Worm (Caenorhabditis elegans) whole organism, L1 larva: Measurements from ENCODE around the gene oma-1.

Source experiments
- C16A3.4 ChIP-seq: fragments of 150-350 bp; optimal IDR thresholded peaks from 2 replicates; lab custom pipeline; 2014; ENCODE audit warnings: missing biosample characterization, missing genetic modification characterization
- alr-1 ChIP-seq: fragments of 200-800 bp; sonication (Bioruptor generic); optimal IDR thresholded peaks from 2 replicates; lab custom pipeline; 2018; ENCODE audit warnings: borderline replicate concordance, mild to moderate bottlenecking, missing genetic modification characterization, missing compliant biosample characterization
- aly-2 ChIP-seq: fragments of 150-350 bp; optimal IDR thresholded peaks from 2 replicates; lab custom pipeline; 2014; ENCODE audit warnings: missing biosample characterization, missing genetic modification characterization
- blmp-1 ChIP-seq: fragments of 150-350 bp; optimal IDR thresholded peaks from 2 replicates; lab custom pipeline; 2014; ENCODE audit warnings: missing biosample characterization, missing genetic modification characterization
- dpl-1 ChIP-seq, 3 experiments: fragments of 150-350 bp in 2 of 3; sonication (generic microtip) in 1 of 3; optimal IDR thresholded peaks; 2 replicates each; lab custom pipeline; 2014 to 2017; ENCODE audit warnings: missing biosample characterization in 3 of 3, missing genetic modification characterization in 3 of 3, missing genetic modification reagents in 3 of 3
- dsc-1 ChIP-seq: sonication (generic microtip); optimal IDR thresholded peaks from 2 replicates; lab custom pipeline; 2016; ENCODE audit warnings: mild to moderate bottlenecking, missing genetic modification characterization, missing compliant biosample characterization
- efl-1 ChIP-seq, 4 experiments: fragments of 150-350 bp; optimal IDR thresholded peaks in 3 of 4; peaks in 1 of 4; 1 replicate in 1 of 4; 2 replicates in 3 of 4; lab custom pipeline; 2014; ENCODE audit warnings: missing biosample characterization in 2 of 4, missing genetic modification characterization in 2 of 4, missing genetic modification reagents in 2 of 4
- efl-3 ChIP-seq: fragments of 200-800 bp; sonication (Bioruptor generic); optimal IDR thresholded peaks from 2 replicates; lab custom pipeline; 2018; ENCODE audit warnings: mild to moderate bottlenecking, missing genetic modification characterization, missing compliant biosample characterization
- fkh-8 ChIP-seq: sonication (generic microtip); optimal IDR thresholded peaks from 2 replicates; lab custom pipeline; 2016; ENCODE audit warnings: mild to moderate bottlenecking, missing genetic modification characterization, missing compliant biosample characterization
- grh-1 ChIP-seq: fragments of 200-800 bp; sonication (Bioruptor generic); IDR thresholded peaks from 2 replicates; pipeline ENCODE4 v1.3.6; 2022; ENCODE audit warnings: missing genetic modification reagents, missing genetic modification characterization, missing compliant biosample characterization
- hpl-2 ChIP-seq: fragments of 150-350 bp; optimal IDR thresholded peaks from 2 replicates; lab custom pipeline; 2014; ENCODE audit warnings: missing biosample characterization, missing genetic modification reagents, missing genetic modification characterization
- irx-1 ChIP-seq: sonication (generic microtip); optimal IDR thresholded peaks from 2 replicates; lab custom pipeline; 2016; ENCODE audit warnings: missing genetic modification characterization, missing compliant biosample characterization
- isw-1 ChIP-seq: fragments of 200-800 bp; sonication (Bioruptor generic); IDR thresholded peaks from 2 replicates; pipeline ENCODE4 v1.3.6; 2022; ENCODE audit warnings: missing genetic modification characterization, missing compliant biosample characterization
- jun-1 ChIP-seq: fragments of 150-350 bp; optimal IDR thresholded peaks from 2 replicates; lab custom pipeline; 2014; ENCODE audit warnings: missing biosample characterization, missing genetic modification reagents, missing genetic modification characterization
- lin-14 ChIP-seq: fragments of 200-800 bp; sonication (Bioruptor generic); optimal IDR thresholded peaks from 2 replicates; lab custom pipeline; 2018; ENCODE audit warnings: mild to moderate bottlenecking, missing genetic modification characterization, moderate library complexity, missing compliant biosample characterization
- lin-15B ChIP-seq: fragments of 150-350 bp; sonication (generic microtip); optimal IDR thresholded peaks from 3 replicates; lab custom pipeline; 2014; ENCODE audit warnings: missing biosample characterization, missing genetic modification characterization
- lin-35 ChIP-seq, 2 experiments: fragments of 150-350 bp; optimal IDR thresholded peaks; 2 replicates each; lab custom pipeline; 2014; ENCODE audit warnings: missing biosample characterization in 2 of 2, missing genetic modification characterization in 2 of 2, missing genetic modification reagents in 2 of 2
- lsy-2 ChIP-seq, 2 experiments: fragments of 150-350 bp; optimal IDR thresholded peaks; 2 replicates each; lab custom pipeline; 2014; ENCODE audit warnings: missing biosample characterization in 2 of 2, missing genetic modification characterization in 2 of 2
- mdl-1 ChIP-seq, 2 experiments: fragments of 150-350 bp; optimal IDR thresholded peaks; 2 replicates each; lab custom pipeline; 2014 to 2017; ENCODE audit warnings: missing biosample characterization in 2 of 2, missing genetic modification characterization in 2 of 2, inconsistent platforms in 1 of 2
- mef-2 ChIP-seq: fragments of 150-350 bp; optimal IDR thresholded peaks from 2 replicates; lab custom pipeline; 2014; ENCODE audit warnings: missing biosample characterization, missing genetic modification characterization
- mep-1 ChIP-seq: fragments of 150-350 bp; optimal IDR thresholded peaks from 2 replicates; lab custom pipeline; 2014; ENCODE audit warnings: missing biosample characterization, missing genetic modification characterization
- nhr-20 ChIP-seq: sonication (generic microtip); optimal IDR thresholded peaks from 2 replicates; lab custom pipeline; 2016; ENCODE audit warnings: mild to moderate bottlenecking, missing genetic modification characterization, missing compliant biosample characterization
- nhr-47 ChIP-seq: sonication (generic microtip); optimal IDR thresholded peaks from 2 replicates; lab custom pipeline; 2016; ENCODE audit warnings: mild to moderate bottlenecking, missing genetic modification characterization, moderate library complexity, missing compliant biosample characterization
- nhr-71 ChIP-seq: sonication (generic microtip); optimal IDR thresholded peaks from 2 replicates; lab custom pipeline; 2016; ENCODE audit warnings: mild to moderate bottlenecking, missing genetic modification characterization, moderate library complexity, missing compliant biosample characterization
- pag-3 ChIP-seq: sonication (generic microtip); optimal IDR thresholded peaks from 2 replicates; lab custom pipeline; 2017; ENCODE audit warnings: missing genetic modification characterization, mild to moderate bottlenecking, missing compliant biosample characterization, antibody characterized with exemption, borderline replicate concordance; ENCODE audit not compliant: insufficient read depth
- pqm-1 ChIP-seq: sonication (generic microtip); optimal IDR thresholded peaks from 3 replicates; lab custom pipeline; 2017; ENCODE audit warnings: missing biosample characterization, missing genetic modification characterization
- skn-1 ChIP-seq: fragments of 150-350 bp; optimal IDR thresholded peaks from 2 replicates; lab custom pipeline; 2014; ENCODE audit warnings: missing biosample characterization, missing genetic modification characterization
- snu-23 ChIP-seq: sonication (generic microtip); optimal IDR thresholded peaks from 2 replicates; lab custom pipeline; 2016; ENCODE audit warnings: missing genetic modification characterization, missing compliant biosample characterization
- sptf-1 ChIP-seq: fragments of 150-350 bp; optimal IDR thresholded peaks from 2 replicates; lab custom pipeline; 2014; ENCODE audit warnings: missing biosample characterization, missing genetic modification characterization
- sup-37 ChIP-seq: fragments of 200-800 bp; sonication (Bioruptor generic); optimal IDR thresholded peaks from 2 replicates; lab custom pipeline; 2018; ENCODE audit warnings: mild to moderate bottlenecking, missing genetic modification characterization, missing compliant biosample characterization
- swsn-7 ChIP-seq: sonication (generic microtip); optimal IDR thresholded peaks from 2 replicates; lab custom pipeline; 2016; ENCODE audit warnings: missing genetic modification characterization, missing compliant biosample characterization
- unc-130 ChIP-seq: fragments of 150-350 bp; optimal IDR thresholded peaks from 2 replicates; lab custom pipeline; 2017; ENCODE audit warnings: missing biosample characterization, missing genetic modification characterization, inconsistent platforms
- unc-62 ChIP-seq: fragments of 150-350 bp; optimal IDR thresholded peaks from 2 replicates; lab custom pipeline; 2014; ENCODE audit warnings: missing biosample characterization, missing genetic modification reagents, missing genetic modification characterization
- unc-86 ChIP-seq: sonication (generic microtip); optimal IDR thresholded peaks from 2 replicates; lab custom pipeline; 2016; ENCODE audit warnings: missing genetic modification characterization, missing compliant biosample characterization
- xbp-1 ChIP-seq: sonication (generic microtip); optimal IDR thresholded peaks from 2 replicates; lab custom pipeline; 2016; ENCODE audit warnings: missing genetic modification characterization, missing compliant biosample characterization
- ztf-11 ChIP-seq, 2 experiments: sonication (generic microtip); optimal IDR thresholded peaks; 2 replicates each; lab custom pipeline; 2016 to 2017; ENCODE audit warnings: missing genetic modification characterization in 2 of 2, missing biosample characterization in 1 of 2, missing compliant biosample characterization in 1 of 2
- ztf-4 ChIP-seq: fragments of 150-350 bp; optimal IDR thresholded peaks from 2 replicates; lab custom pipeline; 2014; ENCODE audit warnings: missing biosample characterization, missing genetic modification characterization

Gene oma-1

ce11 chrIV:8921956-8922355 is 33.2 kb downstream of the oma-1 start, which contains the start of gene D1046.16 (continued):
- peak in 1 of 2 experiments; percentile 7 for TF ChIP-seq mdl-1 (tag; optimal IDR thresholded peaks at IDR 0.05; lab: Kevin White, UChicago)
- no peak for TF ChIP-seq xbp-1 (tag; lab: Kevin White, UChicago)

- TF ChIP-seq skn-1 (tag; lab: Kevin White, UChicago), result no peak
- TF ChIP-seq ztf-11 (tag; optimal IDR thresholded peaks at IDR 0.05; lab: Kevin White, UChicago), result no peak
- no peak for TF ChIP-seq aly-2 (tag; lab: Kevin White, UChicago)
- TF ChIP-seq pag-3 (tag; lab: Kevin White, UChicago), result no peak
- TF ChIP-seq efl-1 (optimal IDR thresholded peaks at IDR 0.05; lab: Kevin White, UChicago), result no peak
- TF ChIP-seq efl-1 (GFP tag; optimal IDR thresholded peaks at IDR 0.05 in 1 of 2; lab: Kevin White, UChicago), result no peak
- TF ChIP-seq jun-1 (tag; lab: Kevin White, UChicago), result no peak
- no peak for TF ChIP-seq hpl-2 (GFP tag; lab: Kevin White, UChicago)
These were observed 34.6 kb downstream of the oma-1 start for ce11 chrIV:8923381-8923780.

ce11 chrIV:8924126-8924525 is 35.4 kb downstream of the oma-1 start:
- peak; percentile 67 for TF ChIP-seq dsc-1 (tag; lab: Kevin White, UChicago)
- no peak for TF ChIP-seq pqm-1 (tag; lab: Kevin White, UChicago)

ce11 chrIV:8925990-8926389 is 37.2 kb downstream of the oma-1 start, which contains the start of the genes D1046.2 and cfim-2:
Gene D1046.2 (minus strand): TSS chrIV:8926067.
Gene cfim-2 (plus strand): TSS chrIV:8926324.
- peak; percentile 30 for TF ChIP-seq swsn-7 (tag; lab: Kevin White, UChicago)
- no peak for TF ChIP-seq mdl-1 (tag; optimal IDR thresholded peaks at IDR 0.05; lab: Kevin White, UChicago)
- TF ChIP-seq lin-15B (tag; lab: Kevin White, UChicago), result peak; percentile 12
- no peak for TF ChIP-seq sptf-1 (tag; lab: Kevin White, UChicago)
- no peak for TF ChIP-seq sup-37 (GFP tag; lab: Kevin White, UChicago)
- peak; percentile 28 for TF ChIP-seq C16A3.4
- TF ChIP-seq irx-1 (tag; lab: Kevin White, UChicago), result no peak
- no peak for TF ChIP-seq efl-3 (GFP tag; lab: Kevin White, UChicago)
- TF ChIP-seq nhr-71 (tag; lab: Kevin White, UChicago), result peak; percentile 39
- no peak for TF ChIP-seq unc-86 (tag; lab: Kevin White, UChicago)
- peak; percentile 47 for TF ChIP-seq unc-130 (tag; lab: Kevin White, UChicago)
- peak; percentile 3 for TF ChIP-seq skn-1 (tag; lab: Kevin White, UChicago)
- peak in 1 of 2 experiments; percentile 64 for TF ChIP-seq lsy-2 (tag; optimal IDR thresholded peaks at IDR 0.05; lab: Kevin White, UChicago)
- peak; percentile 46 for TF ChIP-seq blmp-1
- TF ChIP-seq ztf-4 (tag; lab: Kevin White, UChicago), result no peak
- peak; percentile 4 to 33 for TF ChIP-seq efl-1 (optimal IDR thresholded peaks at IDR 0.05; lab: Kevin White, UChicago)
- peak; percentile 14 to 86 for TF ChIP-seq efl-1 (GFP tag; optimal IDR thresholded peaks at IDR 0.05 in 1 of 2; lab: Kevin White, UChicago)
- TF ChIP-seq lin-35 (GFP tag; optimal IDR thresholded peaks at IDR 0.05; lab: Kevin White, UChicago), result peak in 1 of 2 experiments; percentile 48
- peak; percentile 37 for TF ChIP-seq snu-23 (GFP tag; lab: Kevin White, UChicago)
- peak; percentile 30 for TF ChIP-seq nhr-47
- TF ChIP-seq mef-2 (tag; lab: Kevin White, UChicago), result no peak
- TF ChIP-seq lin-14 (GFP tag; lab: Kevin White, UChicago), result peak; percentile 4
- peak; percentile 41 for TF ChIP-seq mep-1 (tag; lab: Kevin White, UChicago)
- no peak for TF ChIP-seq fkh-8
- peak; percentile 5 to 33 (median 27) for TF ChIP-seq dpl-1 (GFP tag; optimal IDR thresholded peaks at IDR 0.05; lab: Kevin White, UChicago)
- TF ChIP-seq xbp-1 (tag; lab: Kevin White, UChicago), result peak; percentile 1
- no peak for TF ChIP-seq ztf-11 (tag; optimal IDR thresholded peaks at IDR 0.05; lab: Kevin White, UChicago)
- no peak for TF ChIP-seq pag-3 (tag; lab: Kevin White, UChicago)
- TF ChIP-seq, all 84 proteins: peak for 16

DNA sequence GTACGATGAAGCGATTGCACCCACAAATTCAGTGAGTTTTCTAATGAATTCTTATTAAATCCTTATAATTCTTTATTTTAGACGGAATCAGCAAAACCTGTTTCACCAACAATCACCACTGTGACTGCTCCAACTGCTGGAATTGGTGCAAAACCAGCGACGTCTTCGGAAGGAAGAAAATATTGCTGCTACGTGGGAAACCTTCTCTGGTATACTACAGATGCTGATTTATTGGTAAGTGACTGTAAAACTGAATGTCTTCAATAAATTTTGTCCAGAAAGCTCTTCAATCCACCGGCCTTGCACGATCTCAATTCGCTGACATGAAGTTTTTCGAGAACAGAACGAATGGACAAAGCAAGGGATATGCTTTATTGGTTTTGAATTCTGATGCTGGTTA is 37.7 kb downstream of the oma-1 start:
- TF ChIP-seq lin-35 (GFP tag; optimal IDR thresholded peaks at IDR 0.05; lab: Kevin White, UChicago) (no peak), nhr-20 (tag; lab: Kevin White, UChicago) (no peak), unc-62 (GFP tag; lab: Kevin White, UChicago) (no peak), grh-1 (GFP tag; lab: Robert Waterston, UW) (no peak), isw-1 (GFP tag; lab: Robert Waterston, UW) (no peak), alr-1 (tag; lab: Kevin White, UChicago) (no peak), nhr-71 (tag; lab: Kevin White, UChicago) (no peak), dpl-1 (GFP tag; optimal IDR thresholded peaks at IDR 0.05; lab: Kevin White, UChicago) (no peak)
- TF ChIP-seq, all 84 proteins: peak for 0
